Fruit fly (Drosophila melanogaster): ENCODE measurements around the gene Lectin-galC1.

Lectin-galC1 gene

dm6 chr2L:19426330-19426781, 9.1 kb downstream of the Lectin-galC1 start, which contains the start of gene Pax (continued):
- TF ChIP-seq CG12155 (GFP tag; optimal IDR thresholded peaks at IDR 0.05) (no peak), CG6175 (GFP tag; IDR thresholded peaks at IDR 0.05) (no peak), MBD-R2 (GFP tag; IDR thresholded peaks at IDR 0.05) (peak; percentile 72), CG7745 (tag; optimal IDR thresholded peaks at IDR 0.05) (no peak), usp (GFP tag; optimal IDR thresholded peaks at IDR 0.05) (no peak), h (optimal IDR thresholded peaks at IDR 0.05) (no peak), vnd (GFP tag; IDR thresholded peaks at IDR 0.05; ENCODE audit: partially characterized antibody) (peak; percentile 86), otp (GFP tag; IDR thresholded peaks at IDR 0.05) (no peak), ind (GFP tag; optimal IDR thresholded peaks at IDR 0.05) (no peak), CG43689 (GFP tag; IDR thresholded peaks at IDR 0.05) (no peak), Mrtf (GFP tag; IDR thresholded peaks at IDR 0.05) (no peak), trem (tag; optimal IDR thresholded peaks at IDR 0.05) (no peak), CG18764 (GFP tag; optimal IDR thresholded peaks at IDR 0.05) (no peak), CG10565 (GFP tag; optimal IDR thresholded peaks at IDR 0.05) (no peak), CG9609 (GFP tag; optimal IDR thresholded peaks at IDR 0.05) (no peak), CG18476 (GFP tag; optimal IDR thresholded peaks at IDR 0.05) (no peak), cwo (GFP tag; optimal IDR thresholded peaks at IDR 0.05) (no peak), cg (GFP tag; optimal IDR thresholded peaks at IDR 0.05) (peak; percentile 93), CG7928 (GFP tag; optimal IDR thresholded peaks at IDR 0.05) (no peak), B-H2 (GFP tag; optimal IDR thresholded peaks at IDR 0.05) (no peak), inv (GFP tag; IDR thresholded peaks at IDR 0.05; ENCODE audit: partially characterized antibody) (peak; percentile 93), CG8765 (GFP tag; IDR thresholded peaks at IDR 0.05) (no peak), CG34224 (GFP tag; IDR thresholded peaks at IDR 0.05; ENCODE audit: partially characterized antibody) (peak; percentile 92), CG6683 (GFP tag; optimal IDR thresholded peaks at IDR 0.05) (no peak), CG10959 (GFP tag; IDR thresholded peaks at IDR 0.05) (no peak), CG13894 (tag; optimal IDR thresholded peaks at IDR 0.05) (no peak), HLH4C (GFP tag; IDR thresholded peaks at IDR 0.05; ENCODE audit: partially characterized antibody) (peak; percentile 87), fd64A (GFP tag; optimal IDR thresholded peaks at IDR 0.05) (no peak), kay (GFP tag; optimal IDR thresholded peaks at IDR 0.05) (peak; percentile 55), dmrt11E (tag; optimal IDR thresholded peaks at IDR 0.05) (no peak), Dek (tag; optimal IDR thresholded peaks at IDR 0.05) (no peak), pita (GFP tag; optimal IDR thresholded peaks at IDR 0.05) (peak; percentile 29), Neu2 (GFP tag; optimal IDR thresholded peaks at IDR 0.05; ENCODE audit: borderline replicate concordance) (no peak), abd-A (tag; optimal IDR thresholded peaks at IDR 0.05) (peak; percentile 84), CG7556 (GFP tag; optimal IDR thresholded peaks at IDR 0.05) (no peak), CkIIα-i1 (GFP tag; IDR thresholded peaks at IDR 0.05) (no peak), scrt (GFP tag; optimal IDR thresholded peaks at IDR 0.05) (no peak), CG33557 (GFP tag; optimal IDR thresholded peaks at IDR 0.05) (no peak), CG3726 (GFP tag; IDR thresholded peaks at IDR 0.05) (no peak), cad (GFP tag; optimal IDR thresholded peaks at IDR 0.05) (no peak), ash1 (GFP tag; optimal IDR thresholded peaks at IDR 0.05) (no peak), CG2712 (tag; optimal IDR thresholded peaks at IDR 0.05) (no peak), CG16813 (GFP tag; IDR thresholded peaks at IDR 0.05; ENCODE audit: partially characterized antibody) (peak; percentile 90), CG9215 (GFP tag; IDR thresholded peaks at IDR 0.05) (no peak), lbe (GFP tag; optimal IDR thresholded peaks at IDR 0.05) (no peak), CG6765 (GFP tag; optimal IDR thresholded peaks at IDR 0.05) (no peak), pzg (GFP tag; optimal IDR thresholded peaks at IDR 0.05) (peak; percentile 95), HmgZ (tag; optimal IDR thresholded peaks at IDR 0.05) (peak; percentile 44), salm (tag; optimal IDR thresholded peaks at IDR 0.05) (no peak), CG17802 (tag; optimal IDR thresholded peaks at IDR 0.05) (no peak), CG5245 (GFP tag; optimal IDR thresholded peaks at IDR 0.05) (no peak)

All from whole organism, embryonic.